Fruit fly (Drosophila melanogaster) whole organism: Measurements from ENCODE around the gene Taf3.

Experiments used
- EcR ChIP-seq, 2 experiments: fragments of >200 bp; optimal IDR thresholded peaks; 2 replicates each; lab custom pipeline; 2017; ENCODE audit warnings: missing biosample characterization in 2 of 2, missing genetic modification characterization in 2 of 2, missing genetic modification reagents in 2 of 2
- psq ChIP-seq: fragments of >200 bp; optimal IDR thresholded peaks from 2 replicates; lab custom pipeline; 2017

DNA sequence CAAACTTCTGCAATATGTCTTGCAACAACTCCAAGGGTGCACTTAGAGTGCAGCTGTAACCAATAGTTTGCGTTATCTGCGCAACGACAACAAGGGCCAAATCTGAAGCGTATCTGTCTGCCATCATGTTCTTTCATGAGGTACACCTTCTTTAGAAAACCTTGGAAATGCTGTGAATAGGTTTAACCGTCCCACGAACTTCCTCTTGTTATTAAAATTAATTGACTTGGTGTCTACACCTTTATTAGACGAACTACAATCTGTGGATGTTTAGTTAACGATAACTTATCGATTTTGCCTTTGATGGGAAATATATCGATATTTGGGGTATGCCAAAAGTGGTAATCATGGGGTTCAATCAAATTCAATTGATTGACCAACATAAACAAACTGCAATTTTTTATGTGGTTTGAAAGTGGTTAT lies at the start of gene Taf3:
- TF ChIP-seq psq (lab: Kevin White, UChicago) = no peak
- TF ChIP-seq EcR (GFP tag; optimal IDR thresholded peaks at IDR 0.05; lab: Kevin White, UChicago) = no peak
